Worm (Caenorhabditis elegans): Measurements from ENCODE around the gene F46G11.6.

DNA sequence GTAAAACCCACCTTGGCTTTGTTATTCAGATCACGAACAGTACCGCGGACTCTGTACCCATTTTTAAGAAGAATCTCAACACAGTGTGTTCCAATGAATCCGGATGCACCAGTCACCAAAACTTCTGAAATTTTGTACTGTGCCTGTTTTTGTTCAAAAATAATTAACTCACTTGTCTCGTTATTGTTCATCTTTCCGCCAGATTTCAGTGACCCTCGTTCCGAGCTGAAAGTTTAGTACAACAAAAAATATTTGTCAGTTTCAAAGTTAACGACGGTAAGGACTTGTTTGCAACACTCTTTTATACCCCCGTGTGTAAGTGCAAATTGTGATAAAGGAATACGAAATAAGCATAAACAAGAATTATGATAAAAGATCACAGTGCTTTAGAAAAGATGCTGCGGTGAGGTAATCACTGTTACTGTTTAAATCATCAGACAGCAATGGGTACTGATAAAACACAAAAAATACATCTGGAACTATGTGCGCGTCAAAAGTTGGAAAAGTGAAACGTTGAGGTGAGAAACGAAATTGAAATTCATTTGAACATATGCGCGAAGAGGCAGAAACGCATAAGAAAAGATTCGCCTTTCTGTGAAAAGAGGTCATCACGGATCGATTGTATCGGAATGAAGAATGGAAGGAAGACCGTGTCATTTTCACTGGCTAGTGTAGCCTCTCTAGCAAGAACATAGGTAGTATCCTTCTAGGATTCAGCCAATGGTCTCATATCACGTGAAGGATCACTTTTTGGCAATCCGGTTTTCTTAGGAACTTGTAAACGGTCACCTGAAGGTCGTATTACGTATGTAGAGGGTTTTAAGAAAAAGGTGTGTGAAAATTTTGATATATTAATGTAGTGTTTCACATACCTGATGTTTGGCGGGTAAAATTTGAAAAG lies 48.5 kb downstream of the F46G11.6 start, which contains the start of gene F13D11.4:
- TF ChIP-seq ets-4 (tag; optimal IDR thresholded peaks at IDR 0.05) (no peak), ceh-24 (tag; optimal IDR thresholded peaks at IDR 0.05) (no peak), ceh-18 (tag; optimal IDR thresholded peaks at IDR 0.05) (no peak), gmeb-2 (tag; optimal IDR thresholded peaks at IDR 0.05) (no peak), hlh-30 (tag; optimal IDR thresholded peaks at IDR 0.05; ENCODE audit: insufficient read depth) (no peak), ceh-2 (tag; optimal IDR thresholded peaks at IDR 0.05) (no peak), nhr-11 (tag; optimal IDR thresholded peaks at IDR 0.05) (no peak), ceh-34 (tag; optimal IDR thresholded peaks at IDR 0.05) (no peak), lin-11 (tag; optimal IDR thresholded peaks at IDR 0.05) (no peak), pqm-1 (tag; optimal IDR thresholded peaks at IDR 0.05) (no peak)
